Worm (Caenorhabditis elegans): ENCODE results near the gene best-3.

Gene best-3

ce11 chrII:46116-46515 is 33.3 kb downstream of the best-3 start, which contains the start of gene rpt-4:
rpt-4 (minus strand) TSS chrII:46216.
- TF ChIP-seq nhr-11 (tag; optimal IDR thresholded peaks at IDR 0.05): no peak
- no peak for TF ChIP-seq hlh-30 (tag; optimal IDR thresholded peaks at IDR 0.05; ENCODE audit: insufficient read depth)
- TF ChIP-seq syd-9 (tag; optimal IDR thresholded peaks at IDR 0.05): no peak
- no peak for TF ChIP-seq dmd-4 (tag; optimal IDR thresholded peaks at IDR 0.05; ENCODE audit: borderline replicate concordance)
- no peak for TF ChIP-seq C08G9.2 (tag; optimal IDR thresholded peaks at IDR 0.05)
- TF ChIP-seq zip-5 (tag; optimal IDR thresholded peaks at IDR 0.05): no peak
- TF ChIP-seq ceh-22 (tag; optimal IDR thresholded peaks at IDR 0.05): no peak
- TF ChIP-seq ceh-30 (tag; optimal IDR thresholded peaks at IDR 0.05): no peak
- TF ChIP-seq hlh-15 (tag; optimal IDR thresholded peaks at IDR 0.05): no peak
- TF ChIP-seq Y22D7AL.16 (tag; optimal IDR thresholded peaks at IDR 0.05): no peak
- TF ChIP-seq pat-9 (tag; optimal IDR thresholded peaks at IDR 0.05): no peak
- no peak for TF ChIP-seq che-1 (tag; optimal IDR thresholded peaks at IDR 0.05)
- TF ChIP-seq eyg-1 (tag; optimal IDR thresholded peaks at IDR 0.05): no peak

- TF ChIP-seq zip-5 (tag; optimal IDR thresholded peaks at IDR 0.05) (no peak), elt-4 (tag; optimal IDR thresholded peaks at IDR 0.05) (no peak), fkh-6 (tag; optimal IDR thresholded peaks at IDR 0.05) (no peak), nfya-1 (tag; optimal IDR thresholded peaks at IDR 0.05) (no peak), madf-2 (tag; optimal IDR thresholded peaks at IDR 0.05) (no peak), unc-86 (tag; optimal IDR thresholded peaks at IDR 0.05) (no peak), ref-2 (tag; optimal IDR thresholded peaks at IDR 0.05) (no peak), hlh-6 (tag; optimal IDR thresholded peaks at IDR 0.05) (no peak), sox-2 (GFP tag; IDR thresholded peaks at IDR 0.05) (no peak), sdc-2 (tag; optimal IDR thresholded peaks at IDR 0.05) (no peak), pag-3 (tag; optimal IDR thresholded peaks at IDR 0.05; ENCODE audit: borderline replicate concordance) (no peak), pax-1 (tag; optimal IDR thresholded peaks at IDR 0.05) (no peak), gmeb-2 (tag; optimal IDR thresholded peaks at IDR 0.05) (no peak), syd-9 (tag; optimal IDR thresholded peaks at IDR 0.05) (no peak), odd-2 (tag; optimal IDR thresholded peaks at IDR 0.05) (no peak), T23F11.4 (GFP tag; optimal IDR thresholded peaks at IDR 0.05) (no peak)
These were observed 34.5 kb downstream of the best-3 start, which contains the start of gene C23H3.5 for ce11 chrII:47280-47679. C23H3.5 (plus strand) TSS chrII:47580.

- TF ChIP-seq elt-2 (tag; optimal IDR thresholded peaks at IDR 0.05) (peak; percentile 4), unc-42 (tag; optimal IDR thresholded peaks at IDR 0.05) (no peak)
These were observed 38.1 kb downstream of the best-3 start for ce11 chrII:50862-51261.

- TF ChIP-seq fkh-6 (tag; optimal IDR thresholded peaks at IDR 0.05) (no peak), mec-3 (tag; optimal IDR thresholded peaks at IDR 0.05; ENCODE audit: borderline replicate concordance) (no peak), hlh-8 (tag; optimal IDR thresholded peaks at IDR 0.05) (no peak), pros-1 (tag; optimal IDR thresholded peaks at IDR 0.05) (no peak), ceh-48 (tag; optimal IDR thresholded peaks at IDR 0.05) (no peak), unc-3 (GFP tag; conservative IDR thresholded peaks at IDR 0.05) (no peak), unc-3 (tag; optimal IDR thresholded peaks at IDR 0.05) (no peak), madf-2 (tag; optimal IDR thresholded peaks at IDR 0.05) (no peak), odd-2 (tag; optimal IDR thresholded peaks at IDR 0.05) (no peak), pha-4 (tag; optimal IDR thresholded peaks at IDR 0.05) (no peak), ceh-34 (tag; optimal IDR thresholded peaks at IDR 0.05) (no peak), ets-4 (tag; optimal IDR thresholded peaks at IDR 0.05) (no peak), elt-2 (tag; optimal IDR thresholded peaks at IDR 0.05) (no peak), dve-1 (tag; optimal IDR thresholded peaks at IDR 0.05) (no peak), C38D4.7 (GFP tag; optimal IDR thresholded peaks at IDR 0.05) (no peak), ttx-3 (tag; optimal IDR thresholded peaks at IDR 0.05) (no peak), eyg-1 (tag; optimal IDR thresholded peaks at IDR 0.05) (no peak)
These were observed 38.6 kb downstream of the best-3 start, which contains the start of gene sptl-1 for ce11 chrII:51352-51751. sptl-1 (plus strand) TSS chrII:51652.
